Worm (Caenorhabditis elegans): ENCODE measurements around the gene obr-2.

ce11 chrV:14991489-14991888 is 22.6 kb downstream of the obr-2 start:
- TF ChIP-seq ceh-13 (GFP tag; optimal IDR thresholded peaks at IDR 0.05) (no peak), ama-1 (optimal IDR thresholded peaks at IDR 0.05) (no peak), flt-1 (GFP tag; IDR thresholded peaks at IDR 0.05) (no peak)
